Worm (Caenorhabditis elegans): ENCODE measurements around the gene shc-2.

shc-2 gene

DNA sequence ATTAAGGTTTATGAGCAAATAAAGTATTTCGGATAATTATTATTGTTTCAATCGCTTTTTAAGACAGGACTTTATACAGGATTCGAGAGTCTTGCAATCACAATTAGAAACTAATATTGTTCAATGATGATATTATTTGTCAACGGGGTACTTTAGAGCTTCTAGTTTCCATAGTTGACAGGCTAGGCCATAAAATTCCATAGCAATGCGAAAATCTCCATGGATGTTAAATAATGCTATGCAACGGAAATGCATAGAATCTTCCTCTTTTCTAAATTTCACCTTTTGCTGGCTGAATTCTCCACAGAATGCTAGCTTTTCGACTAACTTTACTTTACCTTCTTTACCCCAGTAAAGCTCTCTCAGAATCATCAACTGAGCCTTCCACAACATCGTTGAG is 39.1 kb downstream of the shc-2 start, which contains the start of gene F59A6.3:
Gene F59A6.3 (plus strand): TSS at position 301 of the 400 bp plus-strand sequence.
- no peak for TF ChIP-seq unc-62 (GFP tag; optimal IDR thresholded peaks at IDR 0.05)
- TF ChIP-seq madf-6 (GFP tag; IDR thresholded peaks at IDR 0.05) = no peak
- TF ChIP-seq ceh-40 (GFP tag; IDR thresholded peaks at IDR 0.05) = no peak
- no peak for TF ChIP-seq ZK185.1 (tag; optimal IDR thresholded peaks at IDR 0.05; ENCODE audit: poor library complexity, severe bottlenecking)
- no peak for TF ChIP-seq xnd-1 (tag; optimal IDR thresholded peaks at IDR 0.05)
- TF ChIP-seq efl-1 (GFP tag; optimal IDR thresholded peaks at IDR 0.05) = no peak
- TF ChIP-seq C06A6.2 (GFP tag; conservative IDR thresholded peaks at IDR 0.05) = no peak
- no peak for TF ChIP-seq lin-35 (GFP tag; optimal IDR thresholded peaks at IDR 0.05)
- TF ChIP-seq aptf-3 (GFP tag; IDR thresholded peaks at IDR 0.05) = no peak
- TF ChIP-seq lir-1 (GFP tag; conservative IDR thresholded peaks at IDR 0.05) = no peak
- no peak for TF ChIP-seq ama-1 (optimal IDR thresholded peaks at IDR 0.05)
- TF ChIP-seq ama-1 (GFP tag; optimal IDR thresholded peaks at IDR 0.05) = no peak
- TF ChIP-seq zim-3 (tag; optimal IDR thresholded peaks at IDR 0.05) = no peak
- no peak for TF ChIP-seq mxl-1 (tag; optimal IDR thresholded peaks at IDR 0.05)
- TF ChIP-seq aptf-2 (GFP tag; conservative IDR thresholded peaks at IDR 0.05) = no peak
- TF ChIP-seq ceh-79 (tag; optimal IDR thresholded peaks at IDR 0.05) = no peak
- no peak for TF ChIP-seq F33H1.4 (GFP tag; IDR thresholded peaks at IDR 0.05)

ce11 chrII:5011978-5012377 is 43.0 kb downstream of the shc-2 start, which contains the start of gene F59A6.12:
F59A6.12 (minus strand) TSS chrII:5012078.
- TF ChIP-seq lsy-27 (tag; optimal IDR thresholded peaks at IDR 0.05; ENCODE audit: borderline replicate concordance, insufficient read depth) = no peak
- TF ChIP-seq hmg-1.2 (GFP tag; IDR thresholded peaks at IDR 0.05) = no peak
- TF ChIP-seq efl-1 (GFP tag; optimal IDR thresholded peaks at IDR 0.05) = no peak

ce11 chrII:5014399-5014798 is 45.4 kb downstream of the shc-2 start, which contains the start of gene F59A6.2:
F59A6.2 (plus strand) TSS chrII:5014699.
- no peak for TF ChIP-seq mel-28 (tag; optimal IDR thresholded peaks at IDR 0.05; ENCODE audit: borderline replicate concordance)
- no peak for TF ChIP-seq K11D2.4 (GFP tag; IDR thresholded peaks at IDR 0.05)
- TF ChIP-seq xnd-1 (tag; optimal IDR thresholded peaks at IDR 0.05) = no peak
- TF ChIP-seq gei-17 (GFP tag; optimal IDR thresholded peaks at IDR 0.05) = no peak
- no peak for TF ChIP-seq lin-40 (tag; optimal IDR thresholded peaks at IDR 0.05)
- no peak for TF ChIP-seq ceh-91 (GFP tag; IDR thresholded peaks at IDR 0.05)
- TF ChIP-seq efl-1 (GFP tag; optimal IDR thresholded peaks at IDR 0.05) = no peak
- no peak for TF ChIP-seq F57A8.1 (GFP tag; optimal IDR thresholded peaks at IDR 0.05)
- no peak for TF ChIP-seq B0261.1 (tag; optimal IDR thresholded peaks at IDR 0.05)
- no peak for TF ChIP-seq mxl-1 (tag; optimal IDR thresholded peaks at IDR 0.05)
- no peak for TF ChIP-seq lir-1 (GFP tag; conservative IDR thresholded peaks at IDR 0.05)

ce11 chrII:5016144-5016543 is 47.2 kb downstream of the shc-2 start:
- TF ChIP-seq T07F8.4 (tag; optimal IDR thresholded peaks at IDR 0.05) = no peak
- no peak for TF ChIP-seq F55B11.4 (tag; optimal IDR thresholded peaks at IDR 0.05; ENCODE audit: borderline replicate concordance, insufficient read depth)
- no peak for TF ChIP-seq C17E4.6 (GFP tag; IDR thresholded peaks at IDR 0.05)
- no peak for TF ChIP-seq Y56A3A.18 (GFP tag; IDR thresholded peaks at IDR 0.05)
- no peak for TF ChIP-seq attf-5 (GFP tag; optimal IDR thresholded peaks at IDR 0.05)
- TF ChIP-seq F33H1.4 (GFP tag; IDR thresholded peaks at IDR 0.05) = no peak
- no peak for TF ChIP-seq bed-2 (GFP tag; IDR thresholded peaks at IDR 0.05)
- TF ChIP-seq T26A5.8 (tag; optimal IDR thresholded peaks at IDR 0.05) = no peak
- TF ChIP-seq ztf-25 (GFP tag; IDR thresholded peaks at IDR 0.05) = no peak
- no peak for TF ChIP-seq snpc-3.4 (tag; optimal IDR thresholded peaks at IDR 0.05)
- no peak for TF ChIP-seq cebp-2 (GFP tag; IDR thresholded peaks at IDR 0.05)
- TF ChIP-seq mcd-1 (GFP tag; IDR thresholded peaks at IDR 0.05) = no peak
- TF ChIP-seq ztf-28 (GFP tag; IDR thresholded peaks at IDR 0.05) = no peak
- no peak for TF ChIP-seq attf-6 (GFP tag; IDR thresholded peaks at IDR 0.05)
- no peak for TF ChIP-seq unc-130 (GFP tag; optimal IDR thresholded peaks at IDR 0.05)
- no peak for TF ChIP-seq aptf-3 (GFP tag; IDR thresholded peaks at IDR 0.05)
- TF ChIP-seq ets-4 (GFP tag; optimal IDR thresholded peaks at IDR 0.05) = no peak
- TF ChIP-seq hrde-1 (tag; optimal IDR thresholded peaks at IDR 0.05; ENCODE audit: borderline replicate concordance) = no peak
